Worm (Caenorhabditis elegans) whole organism, mixed stage, embryonic: Measurements from ENCODE around the gene T27A8.7.

ENCODE experiments used
- ceh-39 ChIP-seq: fragments of 150-350 bp; optimal IDR thresholded peaks from 2 replicates; lab custom pipeline; 2014; ENCODE audit warnings: missing biosample characterization, missing genetic modification characterization
- cnd-1 ChIP-seq: fragments of 200-800 bp; sonication (Bioruptor generic); optimal IDR thresholded peaks from 2 replicates; lab custom pipeline; 2018; ENCODE audit warnings: mild to moderate bottlenecking, missing genetic modification characterization, missing compliant biosample characterization
- lsy-2 ChIP-seq: fragments of 150-350 bp; optimal IDR thresholded peaks from 2 replicates; lab custom pipeline; 2014; ENCODE audit warnings: missing biosample characterization, missing genetic modification characterization
- mab-5 ChIP-seq: fragments of 150-350 bp; optimal IDR thresholded peaks from 2 replicates; lab custom pipeline; 2014; ENCODE audit warnings: missing biosample characterization, missing genetic modification characterization
- unc-62 ChIP-seq: fragments of 150-350 bp; optimal IDR thresholded peaks from 2 replicates; lab custom pipeline; 2014; ENCODE audit warnings: missing biosample characterization, missing genetic modification reagents, missing genetic modification characterization

DNA sequence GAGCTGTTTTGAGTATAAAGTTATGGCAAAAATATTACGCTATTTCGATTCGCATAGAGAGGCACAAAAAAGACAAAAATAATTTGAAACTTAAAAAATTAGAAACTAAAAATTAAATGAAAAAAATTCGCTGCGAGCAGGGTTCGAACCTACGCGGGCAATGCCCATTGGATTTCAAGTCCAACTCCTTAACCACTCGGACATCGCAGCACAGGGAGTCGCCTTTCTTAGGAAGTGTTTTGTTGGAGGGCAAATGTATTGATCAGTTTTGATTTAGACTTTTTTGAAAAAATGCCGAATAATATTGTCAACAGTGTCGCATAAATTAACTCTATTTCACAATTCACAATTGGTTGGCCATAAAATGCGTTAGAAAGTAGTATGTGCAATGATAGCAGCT lies 12.9 kb upstream of the T27A8.7 start:
- TF ChIP-seq mab-5 (tag; lab: Kevin White, UChicago): no peak
- no peak for TF ChIP-seq lsy-2 (tag; lab: Kevin White, UChicago)
- no peak for TF ChIP-seq unc-62 (GFP tag; lab: Kevin White, UChicago)
- TF ChIP-seq cnd-1 (tag; lab: Kevin White, UChicago): no peak
- no peak for TF ChIP-seq ceh-39 (tag; lab: Kevin White, UChicago)
